Worm (Caenorhabditis elegans): ENCODE data around the gene ZK856.7.

- no peak for TF ChIP-seq pqm-1 (tag; optimal IDR thresholded peaks at IDR 0.05)
- no peak for TF ChIP-seq ztf-11 (tag; optimal IDR thresholded peaks at IDR 0.05)
- TF ChIP-seq aly-2 (tag; optimal IDR thresholded peaks at IDR 0.05) = no peak
Observed at ce11 chrV:10210244-10210643, 8.3 kb downstream of the ZK856.7 start, which contains the start of gene tftc-3.
